Fruit fly (Drosophila melanogaster) whole organism, adult: ENCODE data around the gene Met.

Source experiments
- CG12768 ChIP-seq: fragments of 200-800 bp; sonication (Bioruptor generic); optimal IDR thresholded peaks from 2 replicates; lab custom pipeline; 2017; ENCODE audit warnings: missing biosample characterization, missing genetic modification characterization, mild to moderate bottlenecking, moderate library complexity, missing genetic modification reagents
- CG5204 ChIP-seq: fragments of 200-800 bp; sonication (Bioruptor generic); optimal IDR thresholded peaks from 2 replicates; lab custom pipeline; 2016; ENCODE audit warnings: missing biosample characterization, missing genetic modification characterization
- CG7045 ChIP-seq: fragments of 200-800 bp; sonication (Bioruptor generic); optimal IDR thresholded peaks from 2 replicates; lab custom pipeline; 2017; ENCODE audit warnings: missing biosample characterization, mild to moderate bottlenecking, missing genetic modification characterization
- Clk ChIP-seq: fragments of 200-800 bp; sonication (Bioruptor generic); optimal IDR thresholded peaks from 2 replicates; lab custom pipeline; 2017; ENCODE audit warnings: missing biosample characterization, missing genetic modification characterization
- Hr96 ChIP-seq: fragments of 200-800 bp; sonication (Bioruptor generic); optimal IDR thresholded peaks from 2 replicates; lab custom pipeline; 2016; ENCODE audit warnings: missing biosample characterization, missing genetic modification characterization
- cic ChIP-seq: fragments of 200-800 bp; sonication (Bioruptor generic); optimal IDR thresholded peaks from 2 replicates; lab custom pipeline; 2017; ENCODE audit warnings: missing biosample characterization, mild to moderate bottlenecking, missing genetic modification characterization, moderate library complexity

- no peak for TF ChIP-seq Clk (GFP tag; lab: Kevin White, UChicago)
- TF ChIP-seq cic (GFP tag; lab: Kevin White, UChicago), result peak; percentile 60
- TF ChIP-seq CG12768, result no peak
- no peak for TF ChIP-seq CG7045 (GFP tag; lab: Kevin White, UChicago)
- TF ChIP-seq Hr96 (GFP tag; lab: Kevin White, UChicago), result no peak
- no peak for TF ChIP-seq CG5204
These were observed 3.7 kb downstream of the Met start for dm6 chrX:11619617-11620016.
